Worm (Caenorhabditis elegans): ENCODE measurements around the gene F39F10.4.

The F39F10.4 gene

DNA sequence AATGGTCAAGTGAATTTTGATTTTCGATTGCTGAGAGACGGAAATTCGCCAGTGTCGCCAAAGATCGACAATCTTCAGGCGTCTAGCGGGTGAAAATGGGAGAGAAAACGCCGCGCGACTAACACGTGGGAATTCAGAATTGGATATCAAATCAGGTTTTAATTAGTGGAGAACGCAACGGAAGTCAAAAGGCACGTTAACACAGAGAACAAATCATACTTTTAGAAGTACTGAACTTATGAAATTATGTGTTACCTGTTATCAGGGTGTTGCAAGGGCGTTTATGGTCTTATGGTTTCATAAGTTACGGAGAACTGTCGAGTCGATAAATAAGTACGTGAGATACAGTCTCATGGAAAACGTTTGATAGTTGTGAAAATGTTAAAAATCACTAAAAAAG lies 32.2 kb downstream of the F39F10.4 start (continued):
- TF ChIP-seq pqm-1 (tag; optimal IDR thresholded peaks at IDR 0.05) (peak; percentile 59), ces-1 (GFP tag; optimal IDR thresholded peaks at IDR 0.05) (no peak), duxl-1 (tag; optimal IDR thresholded peaks at IDR 0.05; ENCODE audit: poor library complexity) (no peak), R02D3.7 (tag; optimal IDR thresholded peaks at IDR 0.05) (no peak), unc-62 (GFP tag; optimal IDR thresholded peaks at IDR 0.05 in 1 of 2) (peak in 1 of 2 experiments; percentile 89), unc-62 (tag; optimal IDR thresholded peaks at IDR 0.05) (no peak)

DNA sequence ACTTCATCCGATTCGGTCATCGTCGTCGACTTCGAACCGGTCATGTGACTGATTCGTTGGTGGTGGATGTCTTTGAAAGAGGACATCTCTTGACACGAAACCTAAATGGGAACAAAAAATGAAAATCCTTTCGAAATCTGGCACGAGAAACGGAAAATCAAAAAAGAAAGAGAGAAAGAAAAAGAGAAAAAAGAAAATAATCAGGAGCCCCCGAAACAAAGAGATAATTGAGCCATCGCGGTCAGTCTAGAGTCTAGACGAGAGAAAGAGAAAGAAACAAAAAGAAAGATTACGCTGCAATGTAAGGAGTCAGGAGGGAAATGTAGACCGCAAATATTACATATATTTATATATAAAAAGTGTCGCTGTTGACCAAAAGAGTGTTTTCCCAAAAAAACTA lies 34.6 kb downstream of the F39F10.4 start, which contains the start of gene aakg-2:
Gene aakg-2 (minus strand): TSS at position 101 of the 400 bp plus-strand sequence.
- TF ChIP-seq hif-1 (tag; optimal IDR thresholded peaks at IDR 0.05) (no peak), ceh-28 (tag; optimal IDR thresholded peaks at IDR 0.05) (no peak), daf-16 (GFP tag; optimal IDR thresholded peaks at IDR 0.05) (no peak), daf-16 (tag; optimal IDR thresholded peaks at IDR 0.05) (peak; percentile 19), hlh-30 (tag; optimal IDR thresholded peaks at IDR 0.05; ENCODE audit: insufficient read depth) (peak; percentile 16), lsy-2 (tag; optimal IDR thresholded peaks at IDR 0.05) (no peak), mes-2 (tag; optimal IDR thresholded peaks at IDR 0.05; ENCODE audit: poor library complexity, severe bottlenecking) (no peak), ZK546.5 (tag; optimal IDR thresholded peaks at IDR 0.05) (no peak), aha-1 (tag) (peak; percentile 52)

DNA sequence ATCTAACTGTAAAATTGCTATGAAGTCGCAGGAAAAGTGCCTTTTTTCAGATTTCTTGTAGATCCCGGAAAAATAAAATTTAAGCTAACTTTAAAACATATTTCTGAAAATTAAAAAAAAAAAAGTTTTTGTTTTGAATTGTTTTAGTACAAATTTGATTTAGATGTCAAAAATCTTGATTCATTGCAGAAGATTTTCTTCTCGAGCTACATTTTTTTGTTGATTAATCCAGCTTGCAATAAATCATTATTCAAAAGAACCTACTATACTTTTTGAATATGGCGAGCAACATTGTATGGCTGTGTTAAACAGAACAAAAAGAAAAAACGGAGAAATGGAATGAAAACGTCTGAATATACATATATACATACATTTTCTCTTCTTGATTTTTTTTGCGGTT lies 37.8 kb downstream of the F39F10.4 start:
- TF ChIP-seq vab-7 (GFP tag; IDR thresholded peaks at IDR 0.05) = no peak
- TF ChIP-seq set-16 (GFP tag; IDR thresholded peaks at IDR 0.05) = no peak
- TF ChIP-seq aha-1 (tag) = peak; percentile 94

DNA sequence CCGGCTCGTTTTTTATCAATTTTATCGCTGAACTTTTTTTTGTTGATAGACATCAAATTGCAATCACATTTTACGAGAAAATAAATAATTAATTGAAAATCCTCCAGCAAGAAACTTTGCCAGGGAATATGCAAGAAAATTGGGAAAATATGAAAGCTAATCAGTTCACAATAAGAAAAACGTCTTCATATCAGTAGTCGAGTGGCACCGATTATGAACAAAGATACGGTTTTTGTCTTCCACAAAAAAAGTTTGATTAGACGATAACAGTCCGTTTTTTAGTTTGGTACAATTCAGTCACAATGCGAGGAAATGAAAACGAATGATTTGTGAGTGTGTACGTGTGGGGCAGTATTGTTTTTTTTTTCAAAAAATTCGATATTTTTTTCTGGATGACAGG lies 38.5 kb downstream of the F39F10.4 start:
- TF ChIP-seq hlh-11 (tag; optimal IDR thresholded peaks at IDR 0.05) (peak; percentile 15), F26F4.8 (GFP tag; conservative IDR thresholded peaks at IDR 0.05) (no peak), nhr-10 (tag; optimal IDR thresholded peaks at IDR 0.05) (no peak), pqm-1 (tag; optimal IDR thresholded peaks at IDR 0.05) (peak; percentile 72), fkh-10 (GFP tag; optimal IDR thresholded peaks at IDR 0.05) (no peak), dmd-6 (GFP tag; IDR thresholded peaks at IDR 0.05) (peak; percentile 17; the same call in 1 of the 2 replicates), daf-16 (GFP tag; optimal IDR thresholded peaks at IDR 0.05) (no peak), daf-16 (tag; optimal IDR thresholded peaks at IDR 0.05) (peak; percentile 36), zfp-2 (tag; optimal IDR thresholded peaks at IDR 0.05) (no peak)

DNA sequence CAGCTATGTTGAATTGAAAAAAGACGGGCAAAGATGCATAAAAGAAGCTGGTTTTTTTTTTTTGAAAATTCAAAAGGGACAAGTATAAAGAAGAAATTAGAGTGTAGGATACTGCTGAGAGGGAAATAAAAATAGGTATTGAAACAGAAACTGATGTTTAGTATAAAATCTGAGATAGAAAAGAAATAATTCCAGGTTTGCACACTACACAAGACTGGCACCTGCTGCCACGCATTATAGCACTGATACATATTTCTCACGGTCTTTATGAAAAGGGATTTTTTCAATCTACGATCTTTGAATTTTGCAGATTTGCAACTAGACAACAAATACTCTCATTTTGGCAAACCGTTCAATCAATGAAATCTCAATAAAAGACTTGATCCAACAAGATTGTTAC lies 40.2 kb downstream of the F39F10.4 start:
- TF ChIP-seq unc-62 (GFP tag; optimal IDR thresholded peaks at IDR 0.05 in 1 of 2) (peak in 1 of 2 experiments; percentile 92), unc-62 (tag; optimal IDR thresholded peaks at IDR 0.05) (no peak), ztf-11 (tag; optimal IDR thresholded peaks at IDR 0.05) (no peak)

DNA sequence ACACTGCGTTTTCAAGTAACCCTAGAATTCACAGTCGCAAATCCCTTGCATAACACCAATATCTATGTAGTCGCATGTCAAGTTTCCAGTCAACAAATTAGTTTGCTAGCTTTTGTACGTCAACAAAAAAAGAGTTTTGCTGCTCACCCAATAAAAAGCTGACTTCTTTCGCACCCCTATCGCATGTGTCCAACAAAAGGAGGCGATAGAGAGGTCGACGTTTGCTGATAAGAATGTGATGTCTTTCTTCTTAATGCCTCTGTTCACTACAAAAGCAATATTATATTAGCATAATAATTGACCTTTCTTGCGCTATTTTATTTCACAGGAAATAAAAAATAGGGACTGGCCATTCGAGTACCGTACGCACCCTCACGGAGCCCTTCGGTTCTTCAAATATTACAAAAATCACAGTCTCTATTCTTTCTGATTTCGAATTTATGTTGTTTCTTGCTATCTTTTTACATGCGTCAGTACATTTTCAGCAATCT lies 43.5 kb downstream of the F39F10.4 start, which contains the start of gene T20F7.3:
Gene T20F7.3 (plus strand): TSS at position 441 of the 491 bp plus-strand sequence.
- TF ChIP-seq zag-1 (tag; optimal IDR thresholded peaks at IDR 0.05) = no peak
- TF ChIP-seq nhr-28 (tag; optimal IDR thresholded peaks at IDR 0.05) = peak; percentile 54
- TF ChIP-seq dmd-6 (GFP tag; IDR thresholded peaks at IDR 0.05) = peak; percentile 10; the same call in 1 of the 2 replicates
- no peak for TF ChIP-seq ceh-28 (tag; optimal IDR thresholded peaks at IDR 0.05)
- no peak for TF ChIP-seq Y48G9A.11 (GFP tag; IDR thresholded peaks at IDR 0.05)
- no peak for TF ChIP-seq daf-16 (GFP tag; optimal IDR thresholded peaks at IDR 0.05)
- peak; percentile 51 for TF ChIP-seq daf-16 (tag; optimal IDR thresholded peaks at IDR 0.05)
- peak; percentile 60 for TF ChIP-seq pqm-1 (tag; optimal IDR thresholded peaks at IDR 0.05)
- peak; percentile 9 for TF ChIP-seq hlh-11 (tag; optimal IDR thresholded peaks at IDR 0.05)

All from whole organism, L4 larva.